Fruit fly (Drosophila melanogaster): Measurements from ENCODE around the gene GstD1.

The GstD1 gene

dm6 chr3R:12359837-12360236, 9.2 kb downstream of the GstD1 start, which contains the start of gene CG4115 (continued):
- peak; percentile 67 for TF ChIP-seq onecut (GFP tag; IDR thresholded peaks at IDR 0.05)

- TF ChIP-seq unc-4 (GFP tag; IDR thresholded peaks at IDR 0.05; ENCODE audit: partially characterized antibody): peak; percentile 80
- no peak for TF ChIP-seq pros (GFP tag; optimal IDR thresholded peaks at IDR 0.05)
- TF ChIP-seq CG34422 (GFP tag; IDR thresholded peaks at IDR 0.05): 0 out of 3 replicates have a peak, but pooled peaks have one; percentile 38
- peak; percentile 0 for TF ChIP-seq sug (tag; optimal IDR thresholded peaks at IDR 0.05)
- TF ChIP-seq CG31441 (GFP tag; IDR thresholded peaks at IDR 0.05): peak; percentile 25; the same call in 1 of the 2 replicates
- TF ChIP-seq CG32767 (GFP tag; IDR thresholded peaks at IDR 0.05): no peak
- peak; percentile 37; the same call in 2 of the 3 replicates for TF ChIP-seq HLH4C (GFP tag; IDR thresholded peaks at IDR 0.05; ENCODE audit: partially characterized antibody)
- peak; percentile 24 for TF ChIP-seq Nf-YC (tag; optimal IDR thresholded peaks at IDR 0.05)
- no peak for TF ChIP-seq psq (GFP tag; optimal IDR thresholded peaks at IDR 0.05)
- TF ChIP-seq gem (tag; optimal IDR thresholded peaks at IDR 0.05): peak; percentile 22
- peak; percentile 62 for TF ChIP-seq Sry-δ (GFP tag; optimal IDR thresholded peaks at IDR 0.05)
- no peak for TF ChIP-seq Vsx1 (GFP tag; optimal IDR thresholded peaks at IDR 0.05)
- peak; percentile 62 for TF ChIP-seq CG12659 (GFP tag; optimal IDR thresholded peaks at IDR 0.05)
- peak; percentile 74 for TF ChIP-seq gfzf (GFP tag; optimal IDR thresholded peaks at IDR 0.05)
- TF ChIP-seq CG17361 (GFP tag; IDR thresholded peaks at IDR 0.05): 0 out of 3 replicates have a peak, but pooled peaks have one; percentile 26
- TF ChIP-seq YL-1 (GFP tag; optimal IDR thresholded peaks at IDR 0.05): peak; percentile 87
- TF ChIP-seq Dp (GFP tag; optimal IDR thresholded peaks at IDR 0.05): peak; percentile 67
- no peak for TF ChIP-seq D19B (GFP tag; optimal IDR thresholded peaks at IDR 0.05)
- peak; percentile 89 for TF ChIP-seq crol (GFP tag; IDR thresholded peaks at IDR 0.05)
- TF ChIP-seq CG14860 (GFP tag; IDR thresholded peaks at IDR 0.05; ENCODE audit: partially characterized antibody): 0 out of 3 replicates have a peak, but pooled peaks have one; percentile 37
- peak; percentile 35 for TF ChIP-seq Med (GFP tag)
- TF ChIP-seq CG34224 (GFP tag; IDR thresholded peaks at IDR 0.05; ENCODE audit: partially characterized antibody): peak; percentile 66; the same call in 2 of the 3 replicates
- peak; percentile 63 for TF ChIP-seq trem (tag; optimal IDR thresholded peaks at IDR 0.05)
- TF ChIP-seq bbx (GFP tag; IDR thresholded peaks at IDR 0.05; ENCODE audit: partially characterized antibody): peak; percentile 61
- no peak for TF ChIP-seq CG1832 (GFP tag; optimal IDR thresholded peaks at IDR 0.05)
- TF ChIP-seq knrl (GFP tag; IDR thresholded peaks at IDR 0.05; ENCODE audit: partially characterized antibody): peak; percentile 78
- TF ChIP-seq pho (GFP tag; optimal IDR thresholded peaks at IDR 0.05): no peak
- no peak for TF ChIP-seq Hr39 (optimal IDR thresholded peaks at IDR 0.05)
- peak; percentile 76 for TF ChIP-seq Scr (GFP tag; IDR thresholded peaks at IDR 0.05; ENCODE audit: partially characterized antibody)
- peak; percentile 46 for TF ChIP-seq CG14710 (tag; optimal IDR thresholded peaks at IDR 0.05)
- peak; percentile 52; the same call in 2 of the 3 replicates for TF ChIP-seq vnd (GFP tag; IDR thresholded peaks at IDR 0.05; ENCODE audit: partially characterized antibody)
- TF ChIP-seq CG15514 (GFP tag; optimal IDR thresholded peaks at IDR 0.05): peak; percentile 47
- TF ChIP-seq grau (tag; optimal IDR thresholded peaks at IDR 0.05): peak; percentile 42
- TF ChIP-seq ci (GFP tag; IDR thresholded peaks at IDR 0.05): 0 out of 3 replicates have a peak, but pooled peaks have one; percentile 33
- TF ChIP-seq Dref (GFP tag; IDR thresholded peaks at IDR 0.05): peak; percentile 67
- peak; percentile 54 for TF ChIP-seq Lhr (GFP tag; optimal IDR thresholded peaks at IDR 0.05)
- TF ChIP-seq chif (GFP tag; optimal IDR thresholded peaks at IDR 0.05): no peak
- peak; percentile 34 for TF ChIP-seq CG12391 (tag; optimal IDR thresholded peaks at IDR 0.05)
- TF ChIP-seq amos (GFP tag; IDR thresholded peaks at IDR 0.05; ENCODE audit: partially characterized antibody): peak; percentile 75
- no peak for TF ChIP-seq Rx (GFP tag; IDR thresholded peaks at IDR 0.05)
- peak; percentile 67 for TF ChIP-seq pzg (GFP tag; optimal IDR thresholded peaks at IDR 0.05)
- TF ChIP-seq CG10959 (GFP tag; IDR thresholded peaks at IDR 0.05): no peak
- TF ChIP-seq Xrp1 (GFP tag; IDR thresholded peaks at IDR 0.05): 0 out of 2 replicates have a peak, but pooled peaks have one; percentile 16
- TF ChIP-seq CG2129 (GFP tag; IDR thresholded peaks at IDR 0.05; ENCODE audit: partially characterized antibody): peak; percentile 51
- TF ChIP-seq lbe (GFP tag; optimal IDR thresholded peaks at IDR 0.05): peak; percentile 9
- no peak for TF ChIP-seq Hmx (GFP tag; optimal IDR thresholded peaks at IDR 0.05)
Measured at dm6 chr3R:12356044-12356443, 13.0 kb downstream of the GstD1 start, which contains the start of gene MBD-R2. Gene MBD-R2, minus strand, starts transcription at chr3R:12356265.
